Worm (Caenorhabditis elegans) whole organism, L4 larva: ENCODE measurements around the gene Y43F4A.1.
A peak's percentile ranks its signal among the peaks of the same experiment; 100 is the strongest.

Experiments used
- Y5F2A.4 ChIP-seq: fragments of 200-800 bp; sonication (Bioruptor generic); optimal IDR thresholded peaks from 2 replicates; lab custom pipeline; 2018; ENCODE audit warnings: mild to moderate bottlenecking, missing genetic modification characterization, missing compliant biosample characterization
- lin-39 ChIP-seq: fragments of 150-350 bp; optimal IDR thresholded peaks from 2 replicates; lab custom pipeline; 2014; ENCODE audit warnings: missing biosample characterization, missing genetic modification reagents, missing genetic modification characterization
- mdl-1 ChIP-seq, 2 experiments: fragments of 150-350 bp in 1 of 2; sonication (generic microtip) in 1 of 2; optimal IDR thresholded peaks; 2 replicates each; lab custom pipeline; 2014 to 2017; ENCODE audit warnings: missing biosample characterization in 2 of 2, missing genetic modification characterization in 2 of 2
- mes-2 ChIP-seq: sonication (generic microtip); optimal IDR thresholded peaks from 2 replicates; lab custom pipeline; 2016; ENCODE audit warnings: missing genotype, mild to moderate bottlenecking, missing genetic modification characterization, missing compliant biosample characterization; ENCODE audit not compliant: poor library complexity, severe bottlenecking
- nhr-11 ChIP-seq: fragments of 150-350 bp; optimal IDR thresholded peaks from 2 replicates; lab custom pipeline; 2014; ENCODE audit warnings: missing biosample characterization, missing genetic modification characterization
- nhr-76 ChIP-seq: fragments of 150-350 bp; optimal IDR thresholded peaks from 2 replicates; lab custom pipeline; 2014; ENCODE audit warnings: missing biosample characterization, missing genetic modification characterization
- nhr-77 ChIP-seq: fragments of 150-350 bp; optimal IDR thresholded peaks from 2 replicates; lab custom pipeline; 2014; ENCODE audit warnings: missing biosample characterization, missing genetic modification characterization
- pha-4 ChIP-seq, 2 experiments: fragments of 150-350 bp in 1 of 2; fragments of 200-800 bp in 1 of 2; sonication (Bioruptor generic) in 1 of 2; IDR thresholded peaks in 1 of 2; optimal IDR thresholded peaks in 1 of 2; 2 replicates each; pipeline versions ENCODE4 v1.3.6 to Lab custom; 2014 to 2022; ENCODE audit warnings: missing genetic modification characterization in 2 of 2, missing genetic modification reagents in 2 of 2, missing biosample characterization in 1 of 2, missing compliant biosample characterization in 1 of 2
- pqm-1 ChIP-seq: sonication (generic microtip); optimal IDR thresholded peaks from 2 replicates; lab custom pipeline; 2017; ENCODE audit warnings: missing biosample characterization, missing genetic modification characterization
- unc-130 ChIP-seq: sonication (generic microtip); optimal IDR thresholded peaks from 2 replicates; lab custom pipeline; 2016; ENCODE audit warnings: missing genetic modification reagents, missing genetic modification characterization, missing compliant biosample characterization
- unc-62 ChIP-seq, 3 experiments: fragments of 150-350 bp in 1 of 3; sonication (generic microtip); optimal IDR thresholded peaks in 2 of 3; peaks in 1 of 3; 1 replicate in 1 of 3; 2 replicates in 2 of 3; lab custom pipeline; 2014 to 2017; ENCODE audit warnings: missing biosample characterization in 3 of 3, missing genetic modification characterization in 3 of 3, missing genetic modification reagents in 3 of 3, missing genotype in 1 of 3

DNA sequence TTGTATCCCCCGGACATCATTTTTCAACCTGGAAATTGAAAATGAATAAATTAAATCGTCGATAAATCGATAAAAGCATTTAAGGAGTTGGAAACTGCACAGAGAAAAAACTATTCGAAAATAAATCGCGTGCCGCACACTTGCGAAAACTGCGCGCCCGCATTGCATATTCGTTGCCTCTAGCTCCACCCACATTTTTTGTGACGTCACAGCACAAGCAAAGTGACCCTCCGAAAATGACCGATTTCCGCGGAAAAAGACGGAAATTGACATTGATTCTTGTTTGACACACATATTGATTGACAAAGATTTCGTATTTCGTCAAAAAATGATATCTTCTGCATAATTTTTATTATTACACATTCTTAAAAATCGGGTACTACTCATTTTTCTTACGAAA is 46.0 kb downstream of the Y43F4A.1 start, which contains the start of gene cpf-2:
- TF ChIP-seq pqm-1 (tag; lab: Kevin White, UChicago) (no peak), mdl-1 (tag; optimal IDR thresholded peaks at IDR 0.05; lab: Kevin White, UChicago) (no peak), nhr-77 (tag; lab: Kevin White, UChicago) (no peak), lin-39 (tag; lab: Kevin White, UChicago) (no peak), pha-4 (GFP tag; IDR thresholded peaks at IDR 0.05; lab: Robert Waterston, UW) (0 out of 2 replicates have a peak, but pooled peaks have one; percentile 24), pha-4 (tag; optimal IDR thresholded peaks at IDR 0.05; lab: Kevin White, UChicago) (no peak), mes-2 (tag; lab: Kevin White, UChicago) (peak; percentile 95), Y5F2A.4 (GFP tag; lab: Kevin White, UChicago) (no peak), nhr-76 (tag; lab: Kevin White, UChicago) (no peak), unc-62 (GFP tag; optimal IDR thresholded peaks at IDR 0.05 in 1 of 2; lab: Kevin White, UChicago) (peak in 1 of 2 experiments; percentile 74), unc-62 (tag; optimal IDR thresholded peaks at IDR 0.05; lab: Kevin White, UChicago) (no peak), nhr-11 (tag; lab: Kevin White, UChicago) (no peak), unc-130 (GFP tag; lab: Kevin White, UChicago) (peak; percentile 58)
